Fruit fly (Drosophila melanogaster) whole organism, larva: ENCODE results near the gene CG5937.

ENCODE experiments used
- noc ChIP-seq: fragments of 200-800 bp; sonication (Bioruptor generic); optimal IDR thresholded peaks from 3 replicates; lab custom pipeline; 2019; ENCODE audit warnings: missing biosample characterization, mild to moderate bottlenecking, missing genetic modification characterization, moderate library complexity

The CG5937 gene

dm6 chrX:6067281-6068008 is 27.6 kb downstream of the CG5937 start, which contains the start of gene CG5928:
TSS of gene CG5928 (plus strand) at chrX:6067958.
- no peak for TF ChIP-seq noc (tag; lab: Kevin White, UChicago)

- no peak for TF ChIP-seq noc (tag; lab: Kevin White, UChicago)
These were observed 28.9 kb downstream of the CG5937 start for dm6 chrX:6068714-6069113.

- peak; percentile 16 for TF ChIP-seq noc (tag; lab: Kevin White, UChicago)
These were observed 35.0 kb downstream of the CG5937 start, which contains the start of gene Tsp5D for dm6 chrX:6074845-6075244. TSS of gene Tsp5D (minus strand) at chrX:6074857.

- TF ChIP-seq noc (tag; lab: Kevin White, UChicago) = no peak
These were observed 35.8 kb downstream of the CG5937 start for dm6 chrX:6075586-6075985.

- TF ChIP-seq noc (tag; lab: Kevin White, UChicago) = peak; percentile 23
These were observed 37.3 kb downstream of the CG5937 start for dm6 chrX:6077043-6077547.

- TF ChIP-seq noc (tag; lab: Kevin White, UChicago) = no peak
These were observed 37.9 kb downstream of the CG5937 start, which contains the start of gene CG4666 for dm6 chrX:6077686-6078085. TSS of gene CG4666 (minus strand) at chrX:6077786.

- TF ChIP-seq noc (tag; lab: Kevin White, UChicago) = no peak
These were observed 41.5 kb downstream of the CG5937 start, which contains the start of gene CG4660 for dm6 chrX:6081296-6081695. TSS of gene CG4660 (minus strand) at chrX:6081372.

dm6 chrX:6089679-6090460 is 50.1 kb downstream of the CG5937 start, which contains the start of gene raptor:
TSS of gene raptor (minus strand) at chrX:6090201.
- TF ChIP-seq noc (tag; lab: Kevin White, UChicago) = no peak

- peak; percentile 45 for TF ChIP-seq noc (tag; lab: Kevin White, UChicago)
These were observed 51.2 kb downstream of the CG5937 start, which contains the start of the genes Nep1 and Mipp2 for dm6 chrX:6090809-6091667. TSS of gene Nep1 (plus strand) at chrX:6091205. TSS of gene Mipp2 (minus strand) at chrX:6091471.

- TF ChIP-seq noc (tag; lab: Kevin White, UChicago) = no peak
These were observed 52.4 kb downstream of the CG5937 start for dm6 chrX:6092235-6092634.

dm6 chrX:6094078-6094477 is 54.3 kb downstream of the CG5937 start:
- no peak for TF ChIP-seq noc (tag; lab: Kevin White, UChicago)

dm6 chrX:6094599-6094998 is 54.8 kb downstream of the CG5937 start:
- no peak for TF ChIP-seq noc (tag; lab: Kevin White, UChicago)

- TF ChIP-seq noc (tag; lab: Kevin White, UChicago) = peak; percentile 23
These were observed 57.8 kb downstream of the CG5937 start for dm6 chrX:6097578-6097977.
